Worm (Caenorhabditis elegans): Measurements from ENCODE around the gene tag-297.

DNA sequence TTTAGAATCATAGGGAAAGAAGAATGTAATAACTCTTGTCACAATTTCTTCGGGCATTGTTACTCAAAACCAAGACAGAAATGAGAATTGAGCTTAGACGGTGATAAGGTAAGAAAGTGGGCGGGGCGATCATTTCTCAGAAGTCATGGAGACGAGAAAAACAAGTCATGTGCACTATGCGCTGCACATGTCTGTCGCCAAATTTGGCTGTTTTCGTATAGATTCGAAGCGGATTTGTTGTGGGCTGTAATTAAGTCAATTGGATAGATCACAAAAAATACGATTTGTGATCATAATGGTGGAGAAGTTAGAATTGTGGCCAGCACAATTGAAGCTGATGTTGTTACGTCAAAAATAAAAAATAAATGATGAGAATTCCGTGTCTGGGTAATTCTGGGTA lies 35.7 kb upstream of the tag-297 start, which contains the start of gene C01G12.7:
- TF ChIP-seq pqm-1 (tag; optimal IDR thresholded peaks at IDR 0.05) (no peak), mdl-1 (tag; optimal IDR thresholded peaks at IDR 0.05) (no peak), fkh-10 (GFP tag; optimal IDR thresholded peaks at IDR 0.05) (no peak), ama-1 (optimal IDR thresholded peaks at IDR 0.05) (no peak), jun-1 (tag; optimal IDR thresholded peaks at IDR 0.05) (no peak), lsy-12 (tag; optimal IDR thresholded peaks at IDR 0.05) (no peak), nhr-11 (tag; optimal IDR thresholded peaks at IDR 0.05) (peak; percentile 11), ceh-16 (tag; optimal IDR thresholded peaks at IDR 0.05) (no peak), R02D3.7 (tag; optimal IDR thresholded peaks at IDR 0.05) (no peak)
